Worm (Caenorhabditis elegans): ENCODE measurements around the gene B0250.18.

B0250.18 gene

ce11 chrV:20425183-20425400 is 35.6 kb downstream of the B0250.18 start, which contains the start of the genes fce-2 and F48F5.8:
fce-2 (plus strand) TSS chrV:20425301.
F48F5.8 (plus strand) TSS chrV:20425342.
- TF ChIP-seq lsy-27 (tag; optimal IDR thresholded peaks at IDR 0.05; ENCODE audit: borderline replicate concordance, insufficient read depth) (no peak), nfya-2 (GFP tag; IDR thresholded peaks at IDR 0.05) (no peak), ama-1 (optimal IDR thresholded peaks at IDR 0.05) (no peak), ama-1 (GFP tag; optimal IDR thresholded peaks at IDR 0.05) (no peak), hrde-1 (tag; optimal IDR thresholded peaks at IDR 0.05; ENCODE audit: borderline replicate concordance) (no peak), dox-1 (GFP tag; IDR thresholded peaks at IDR 0.05) (no peak), C17E4.6 (GFP tag; IDR thresholded peaks at IDR 0.05) (no peak), let-607 (tag; optimal IDR thresholded peaks at IDR 0.05) (no peak), mxl-1 (tag; optimal IDR thresholded peaks at IDR 0.05) (no peak), attf-6 (GFP tag; IDR thresholded peaks at IDR 0.05) (no peak), lin-54 (GFP tag; optimal IDR thresholded peaks at IDR 0.05) (no peak), rcor-1 (GFP tag; IDR thresholded peaks at IDR 0.05) (no peak), fkh-3 (tag; optimal IDR thresholded peaks at IDR 0.05) (no peak), tbp1 (GFP tag; optimal IDR thresholded peaks at IDR 0.05) (no peak), nhr-27 (tag; optimal IDR thresholded peaks at IDR 0.05) (no peak), aptf-3 (GFP tag; IDR thresholded peaks at IDR 0.05) (no peak), F52B5.7 (tag; optimal IDR thresholded peaks at IDR 0.05) (no peak), B0035.1 (tag; optimal IDR thresholded peaks at IDR 0.05) (no peak), nhr-90 (tag; optimal IDR thresholded peaks at IDR 0.05) (no peak)

- TF ChIP-seq lin-35 (GFP tag; optimal IDR thresholded peaks at IDR 0.05) = peak in 1 of 3 experiments; percentile 51
- TF ChIP-seq dpl-1 (GFP tag; optimal IDR thresholded peaks at IDR 0.05) = peak; percentile 46
- peak; percentile 5; the same call in 1 of the 2 replicates for TF ChIP-seq dox-1 (GFP tag; IDR thresholded peaks at IDR 0.05)
- TF ChIP-seq ceh-91 (GFP tag; IDR thresholded peaks at IDR 0.05) = peak; percentile 29; the same call in 1 of the 2 replicates
- TF ChIP-seq snpc-3.4 (tag; optimal IDR thresholded peaks at IDR 0.05) = no peak
- no peak for TF ChIP-seq aptf-2 (GFP tag; conservative IDR thresholded peaks at IDR 0.05)
- TF ChIP-seq snpc-4 (GFP tag; optimal IDR thresholded peaks at IDR 0.05) = no peak
- TF ChIP-seq snpc-4 (tag; optimal IDR thresholded peaks at IDR 0.05) = no peak
- no peak for TF ChIP-seq lin-40 (tag; optimal IDR thresholded peaks at IDR 0.05)
- no peak for TF ChIP-seq B0035.1 (tag; optimal IDR thresholded peaks at IDR 0.05)
- peak; percentile 37 for TF ChIP-seq nhr-80 (tag; optimal IDR thresholded peaks at IDR 0.05)
- no peak for TF ChIP-seq bed-1 (GFP tag; IDR thresholded peaks at IDR 0.05)
- peak; percentile 16 for TF ChIP-seq tbp1 (GFP tag; optimal IDR thresholded peaks at IDR 0.05)
- peak; percentile 23 for TF ChIP-seq unc-62 (GFP tag; optimal IDR thresholded peaks at IDR 0.05)
- 0 out of 2 replicates have a peak, but pooled peaks have one; percentile 41 for TF ChIP-seq lin-26 (GFP tag; IDR thresholded peaks at IDR 0.05)
- no peak for TF ChIP-seq F55B11.4 (tag; optimal IDR thresholded peaks at IDR 0.05; ENCODE audit: borderline replicate concordance, insufficient read depth)
- peak; percentile 55 for TF ChIP-seq efl-1 (GFP tag; optimal IDR thresholded peaks at IDR 0.05)
- TF ChIP-seq zim-3 (tag; optimal IDR thresholded peaks at IDR 0.05) = no peak
- TF ChIP-seq D2030.7 (GFP tag; IDR thresholded peaks at IDR 0.05) = peak; percentile 45; the same call in 1 of the 2 replicates
- peak; percentile 66; the same call in 1 of the 2 replicates for TF ChIP-seq hmg-1.2 (GFP tag; IDR thresholded peaks at IDR 0.05)
- TF ChIP-seq mel-28 (tag; optimal IDR thresholded peaks at IDR 0.05; ENCODE audit: borderline replicate concordance) = no peak
- no peak for TF ChIP-seq gei-17 (GFP tag; optimal IDR thresholded peaks at IDR 0.05)
- peak; percentile 14; the same call in 1 of the 2 replicates for TF ChIP-seq madf-6 (GFP tag; IDR thresholded peaks at IDR 0.05)
- TF ChIP-seq chd-7 (tag; optimal IDR thresholded peaks at IDR 0.05) = no peak
- peak; percentile 77 for TF ChIP-seq lin-54 (GFP tag; optimal IDR thresholded peaks at IDR 0.05)
- TF ChIP-seq ztf-26 (tag; optimal IDR thresholded peaks at IDR 0.05) = peak; percentile 20
- TF ChIP-seq cebp-1 (GFP tag; IDR thresholded peaks at IDR 0.05) = no peak
- peak; percentile 33 for TF ChIP-seq cebp-1 (tag; optimal IDR thresholded peaks at IDR 0.05)
- TF ChIP-seq pbrm-1 (GFP tag; IDR thresholded peaks at IDR 0.05) = 0 out of 2 replicates have a peak, but pooled peaks have one; percentile 11
- TF ChIP-seq egrh-3 (GFP tag; IDR thresholded peaks at IDR 0.05) = peak; percentile 64
- peak; percentile 41 for TF ChIP-seq mcd-1 (GFP tag; IDR thresholded peaks at IDR 0.05)
Observed at ce11 chrV:20424229-20425182, 36.2 kb downstream of the B0250.18 start.

Measured in whole organism, young adult.